Fruit fly (Drosophila melanogaster) Kc167 (cell line): ENCODE measurements around the gene Bx.

ENCODE experiments used
- Myc ChIP-seq: fragments of >200 bp; optimal IDR thresholded peaks from 2 replicates; lab custom pipeline; 2017; ENCODE audit warnings: missing external identifiers
- Sin3A ChIP-seq: fragments of >200 bp; optimal IDR thresholded peaks from 2 replicates; lab custom pipeline; 2018; ENCODE audit warnings: missing external identifiers
- h ChIP-seq: fragments of >200 bp; optimal IDR thresholded peaks from 3 replicates; lab custom pipeline; 2018; ENCODE audit warnings: missing external identifiers
- insv ChIP-seq: fragments of >200 bp; optimal IDR thresholded peaks from 3 replicates; lab custom pipeline; 2018; ENCODE audit warnings: missing external identifiers
- psq ChIP-seq: fragments of >200 bp; optimal IDR thresholded peaks from 2 replicates; lab custom pipeline; 2017; ENCODE audit warnings: missing external identifiers
- ttk ChIP-seq: sonication (Bioruptor generic); optimal IDR thresholded peaks from 2 replicates; lab custom pipeline; 2017; ENCODE audit warnings: missing external identifiers

The Bx gene

DNA sequence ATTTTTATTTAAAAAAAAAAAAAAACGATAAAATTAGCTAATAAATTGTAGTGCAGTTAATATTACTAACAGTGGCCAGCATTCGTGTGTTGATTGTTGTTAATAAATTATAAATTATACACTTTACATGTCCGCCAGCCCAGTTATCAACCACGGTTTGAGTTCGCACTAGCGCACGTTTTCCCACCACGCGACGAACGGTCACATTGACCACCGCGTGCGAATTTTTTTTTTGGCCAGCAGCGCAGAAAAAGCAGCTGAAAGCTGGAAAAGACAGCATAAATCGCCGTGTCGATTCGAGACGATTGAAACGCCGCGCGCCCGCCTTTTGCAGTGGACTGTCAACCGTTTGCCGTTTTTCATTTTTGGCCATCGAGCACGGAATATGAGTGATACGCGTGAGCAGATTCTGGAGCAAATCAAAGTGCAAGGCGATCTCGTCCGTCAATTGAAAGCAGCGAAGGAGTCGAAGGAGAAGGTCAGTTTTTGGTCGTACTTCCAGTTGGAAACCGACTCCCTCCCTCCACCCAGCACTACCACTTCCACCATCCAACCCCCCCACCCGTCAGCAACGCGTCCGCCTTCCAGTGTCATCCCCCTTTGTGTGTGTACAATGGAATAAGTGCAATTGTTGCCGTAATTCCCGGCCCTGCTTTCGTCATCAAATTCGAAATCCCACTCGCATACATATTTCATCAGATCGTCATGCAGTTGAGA, at the start of gene Bx, which contains the start of gene HisRS:
TSS of gene Bx (plus strand) at position 224 of the 717 bp plus-strand sequence.
TSS of gene HisRS (plus strand) at position 224 of the 717 bp plus-strand sequence.
- no peak for TF ChIP-seq h (lab: Kevin White, UChicago)

- no peak for TF ChIP-seq ttk (lab: Kevin White, UChicago)
- no peak for TF ChIP-seq Sin3A (lab: Kevin White, UChicago)
- TF ChIP-seq h (lab: Kevin White, UChicago), result no peak
- no peak for TF ChIP-seq Myc (lab: Kevin White, UChicago)
- TF ChIP-seq insv (lab: Kevin White, UChicago), result no peak
- no peak for TF ChIP-seq psq (lab: Kevin White, UChicago)
Observed at dm6 chrX:18467881-18468280, 47.3 kb upstream of the Bx start.

DNA sequence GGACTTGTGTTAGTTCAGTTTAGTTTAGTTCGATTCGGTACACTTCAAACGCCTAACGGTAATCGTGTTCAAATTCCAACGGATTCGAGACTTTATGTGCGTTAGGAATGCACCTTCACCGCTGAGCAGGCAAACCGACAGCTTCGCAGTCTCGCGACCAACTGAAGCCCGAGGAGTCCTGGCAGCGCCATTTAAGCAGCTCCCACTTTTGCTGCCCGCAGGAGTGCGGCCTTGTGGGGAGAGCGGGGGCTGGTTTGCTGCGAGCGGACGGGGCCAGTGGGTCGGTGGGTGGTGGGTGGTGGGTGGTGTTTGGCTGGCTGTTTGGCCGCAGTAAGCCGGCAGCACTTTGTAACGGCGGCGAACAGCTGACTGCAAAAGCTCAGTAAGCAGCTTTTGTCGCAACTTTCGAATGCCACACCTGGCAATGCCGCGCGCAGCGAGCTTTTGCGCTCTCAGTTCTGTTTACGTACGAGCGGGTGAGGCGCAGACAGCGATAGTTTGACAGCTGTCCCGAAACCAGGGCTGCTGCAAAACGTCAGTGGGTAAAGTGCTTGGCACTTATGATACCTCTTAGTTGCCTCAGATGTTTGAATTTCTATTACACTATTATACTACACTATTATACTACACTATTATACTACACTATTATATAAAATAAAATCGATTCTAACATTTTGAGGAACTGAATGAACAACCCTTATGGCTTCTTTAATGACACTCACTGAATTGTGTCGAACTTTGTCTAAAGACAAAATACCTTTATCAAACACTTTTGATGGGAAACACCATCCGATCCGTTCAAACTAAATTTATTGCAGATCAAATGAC, 35.7 kb upstream of the Bx start, which contains the start of gene CG32547:
TSS of gene CG32547 (minus strand) at position 181 of the 828 bp plus-strand sequence.
- TF ChIP-seq Myc (lab: Kevin White, UChicago) (no peak), ttk (lab: Kevin White, UChicago) (no peak), insv (lab: Kevin White, UChicago) (no peak), h (lab: Kevin White, UChicago) (no peak), psq (lab: Kevin White, UChicago) (peak; percentile 99), Sin3A (lab: Kevin White, UChicago) (no peak)

DNA sequence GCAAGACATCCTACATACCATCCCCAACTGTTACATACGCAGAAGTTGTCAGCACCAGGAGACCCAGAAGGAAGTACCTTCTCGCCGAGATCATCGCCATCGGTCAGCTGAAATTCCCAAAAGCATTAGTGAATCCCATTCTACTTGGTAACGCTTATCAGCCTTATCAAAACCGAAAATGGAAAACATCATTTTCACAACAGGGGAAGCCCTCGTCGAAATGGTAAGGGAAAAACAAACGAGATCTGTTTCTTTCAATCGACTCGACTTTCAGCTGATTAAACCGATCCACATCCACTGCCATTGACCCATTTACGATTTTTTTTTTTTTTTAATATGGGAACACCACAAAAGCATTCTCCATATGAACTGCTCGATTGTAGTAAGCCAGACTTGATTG, 32.7 kb upstream of the Bx start:
- TF ChIP-seq psq (lab: Kevin White, UChicago), result no peak
- no peak for TF ChIP-seq ttk (lab: Kevin White, UChicago)

DNA sequence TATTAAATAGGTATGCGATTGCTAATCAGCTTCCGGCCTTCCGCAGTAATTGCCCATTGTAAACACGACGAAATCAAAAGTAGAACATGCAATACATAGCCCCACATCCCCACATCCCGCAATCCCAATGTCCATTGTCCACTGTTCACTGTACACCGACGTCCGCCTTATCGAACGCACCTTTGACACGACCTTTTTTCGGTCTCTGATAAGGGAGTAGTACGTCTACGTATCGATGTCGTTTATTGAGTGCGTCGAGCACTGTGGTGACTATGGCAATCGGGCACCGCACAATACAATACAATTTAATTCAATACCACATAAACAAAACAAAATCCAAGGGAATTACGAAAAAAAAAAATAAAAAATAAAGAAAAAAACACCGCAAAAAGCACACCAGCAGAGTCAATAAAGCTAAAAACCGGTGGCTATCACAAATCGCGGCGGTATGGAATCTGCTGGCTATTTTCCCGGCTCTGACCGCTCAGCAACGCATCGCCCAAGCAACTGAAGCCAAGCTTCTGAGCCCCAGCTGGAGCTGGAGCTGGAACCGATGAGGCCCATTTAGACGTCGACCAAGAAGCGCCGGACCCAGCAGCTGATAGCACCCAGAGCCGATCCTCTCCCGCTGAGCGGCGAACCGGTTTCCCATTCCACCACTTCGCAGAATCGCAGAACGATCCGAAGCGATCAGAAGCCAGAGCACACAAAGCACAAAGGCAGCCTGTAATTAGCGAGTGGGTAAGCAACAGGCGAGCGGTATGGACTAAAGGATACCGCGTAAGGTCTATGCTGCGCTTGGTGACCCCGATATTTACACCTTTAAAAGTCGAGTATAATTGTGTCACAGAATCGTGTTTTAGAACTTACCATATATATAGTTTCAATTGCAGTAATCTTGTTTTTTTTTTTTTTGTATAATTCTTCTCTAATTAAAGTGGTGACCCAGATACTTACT, 31.7 kb upstream of the Bx start, which contains the start of gene Hayan:
TSS of gene Hayan (minus strand) at position 512 of the 958 bp plus-strand sequence.
- TF ChIP-seq ttk (lab: Kevin White, UChicago) (no peak), insv (lab: Kevin White, UChicago) (no peak), psq (lab: Kevin White, UChicago) (no peak), h (lab: Kevin White, UChicago) (no peak), Sin3A (lab: Kevin White, UChicago) (no peak), Myc (lab: Kevin White, UChicago) (no peak)

dm6 chrX:18486356-18487059, 28.7 kb upstream of the Bx start, which contains the start of gene psh:
TSS of gene psh (minus strand) at chrX:18486921.
- TF ChIP-seq psq (lab: Kevin White, UChicago), result no peak

dm6 chrX:18489509-18489908, 25.7 kb upstream of the Bx start, which contains the start of gene CG15046:
TSS of gene CG15046 (minus strand) at chrX:18489620.
- TF ChIP-seq insv (lab: Kevin White, UChicago) (no peak), psq (lab: Kevin White, UChicago) (no peak), h (lab: Kevin White, UChicago) (no peak)

DNA sequence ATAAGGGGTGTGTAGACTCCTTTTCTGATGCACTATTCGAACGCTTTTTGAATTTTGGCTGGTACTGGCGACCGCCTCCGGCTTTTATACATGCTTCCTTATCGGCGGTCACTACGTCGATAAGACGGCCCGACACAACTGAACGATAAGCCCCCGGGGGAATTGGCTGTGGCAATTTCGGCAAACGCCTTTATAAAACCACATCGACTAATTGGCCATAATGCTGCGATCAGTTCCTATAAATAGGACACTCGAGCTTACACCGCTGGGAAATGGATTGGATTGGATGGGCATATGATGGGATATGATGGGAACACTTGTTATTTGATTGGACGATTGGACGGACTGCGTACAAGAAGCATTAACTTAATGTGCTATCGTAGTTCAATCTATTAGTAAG, 23.3 kb upstream of the Bx start, which contains the start of gene CG15044:
TSS of gene CG15044 (minus strand) at position 66 of the 400 bp plus-strand sequence.
- TF ChIP-seq ttk (lab: Kevin White, UChicago), result no peak
- no peak for TF ChIP-seq Myc (lab: Kevin White, UChicago)
- TF ChIP-seq insv (lab: Kevin White, UChicago), result no peak
- TF ChIP-seq psq (lab: Kevin White, UChicago), result no peak
- TF ChIP-seq h (lab: Kevin White, UChicago), result no peak

DNA sequence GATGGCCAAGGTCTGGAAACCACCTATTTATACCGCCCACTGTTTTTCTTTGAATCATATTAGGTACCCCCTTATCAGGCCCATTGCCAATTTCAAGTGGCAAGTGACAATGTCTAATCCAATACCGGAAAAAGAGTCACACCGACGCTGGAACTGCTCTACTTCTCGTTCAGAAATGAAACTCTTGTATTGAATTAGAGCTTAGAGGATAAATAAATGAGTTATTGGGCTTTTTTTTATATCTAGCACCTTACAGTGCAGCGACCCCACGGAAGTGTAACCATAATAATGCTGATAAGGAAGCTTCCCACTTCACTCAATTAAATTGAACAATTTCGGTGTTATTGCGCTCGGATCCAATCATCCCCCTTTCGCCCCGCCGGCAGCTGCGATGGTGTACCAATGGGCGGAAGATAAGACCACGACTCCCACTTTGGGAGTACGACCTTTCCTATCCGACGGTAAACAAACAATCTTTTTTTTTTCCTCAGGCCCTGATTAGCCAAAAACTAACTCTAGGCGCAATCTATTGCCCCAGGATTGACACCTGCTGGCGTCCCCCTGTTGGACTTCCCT, 21.0 kb upstream of the Bx start, which contains the start of gene CG15043:
TSS of gene CG15043 (minus strand) at position 4 of the 576 bp plus-strand sequence.
- TF ChIP-seq psq (lab: Kevin White, UChicago) (no peak), ttk (lab: Kevin White, UChicago) (no peak), Myc (lab: Kevin White, UChicago) (no peak), insv (lab: Kevin White, UChicago) (no peak), Sin3A (lab: Kevin White, UChicago) (no peak), h (lab: Kevin White, UChicago) (no peak)

DNA sequence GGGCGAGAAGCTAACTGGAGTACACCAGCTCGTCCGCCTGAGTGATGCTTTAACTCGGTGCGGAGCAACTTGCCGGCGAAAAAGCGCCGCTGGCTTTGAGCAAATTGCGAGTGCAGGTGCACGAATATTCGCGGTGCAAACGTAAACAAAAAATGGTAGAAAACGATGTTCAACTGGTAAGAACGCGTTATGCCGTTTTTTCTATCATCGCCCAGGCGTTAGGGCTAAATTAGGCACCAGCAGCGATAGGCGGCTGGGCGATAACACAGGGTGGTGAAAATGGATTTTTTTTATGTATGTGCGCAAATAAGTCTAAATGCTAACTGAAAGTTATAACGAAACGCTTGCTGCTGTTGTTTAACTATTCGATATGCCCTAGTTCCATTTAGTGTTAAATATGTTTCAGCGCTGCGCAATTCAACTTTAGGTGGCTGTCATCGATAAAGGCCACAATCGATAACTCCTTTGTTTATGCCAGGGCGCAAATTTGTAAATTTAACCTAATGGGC, 15.5 kb upstream of the Bx start, which contains the start of the genes Pgant7 and Xrcc2:
TSS of gene Pgant7 (minus strand) at position 308 of the 509 bp plus-strand sequence.
TSS of gene Xrcc2 (plus strand) at position 449 of the 509 bp plus-strand sequence.
- TF ChIP-seq Myc (lab: Kevin White, UChicago) (no peak), h (lab: Kevin White, UChicago) (no peak), psq (lab: Kevin White, UChicago) (no peak), insv (lab: Kevin White, UChicago) (no peak), ttk (lab: Kevin White, UChicago) (no peak), Sin3A (lab: Kevin White, UChicago) (no peak)
